Fruit fly (Drosophila melanogaster) whole organism, embryonic: Measurements from ENCODE around the gene CG17646.

Experiments used
- Adf1 ChIP-seq: fragments of 200-800 bp; sonication (Bioruptor generic); IDR thresholded peaks from 2 replicates; pipeline ENCODE4 v1.3.6; 2022; ENCODE audit warnings: missing biosample characterization, missing genetic modification characterization
- Asciz ChIP-seq: fragments of 200-800 bp; sonication (Bioruptor generic); optimal IDR thresholded peaks from 2 replicates; lab custom pipeline; 2017; ENCODE audit warnings: missing biosample characterization, mild to moderate bottlenecking, missing genetic modification characterization, missing genetic modification reagents
- CG12219 ChIP-seq: fragments of 200-800 bp; sonication (Bioruptor generic); optimal IDR thresholded peaks from 3 replicates; lab custom pipeline; 2018; ENCODE audit warnings: missing biosample characterization, mild to moderate bottlenecking, missing genetic modification characterization
- CG13775 ChIP-seq: fragments of 200-800 bp; sonication (Bioruptor generic); optimal IDR thresholded peaks from 3 replicates; lab custom pipeline; 2017; ENCODE audit warnings: missing biosample characterization, mild to moderate bottlenecking, missing genetic modification characterization
- CG13894 ChIP-seq: fragments of 200-800 bp; sonication (Bioruptor generic); optimal IDR thresholded peaks from 3 replicates; lab custom pipeline; 2018; ENCODE audit warnings: missing biosample characterization, mild to moderate bottlenecking, missing genetic modification characterization, moderate library complexity
- CG2199 ChIP-seq: fragments of 200-800 bp; sonication (Bioruptor generic); IDR thresholded peaks from 3 replicates; pipeline ENCODE4 v1.3.6; 2022; ENCODE audit warnings: missing biosample characterization, missing genetic modification characterization
- CG32532 ChIP-seq: fragments of 200-800 bp; sonication (Bioruptor generic); IDR thresholded peaks from 2 replicates; pipeline ENCODE4 v1.3.6; 2022; ENCODE audit warnings: missing biosample characterization, missing genetic modification characterization
- CG3838 ChIP-seq: fragments of 200-800 bp; sonication (Bioruptor generic); optimal IDR thresholded peaks from 3 replicates; lab custom pipeline; 2016; ENCODE audit warnings: missing biosample characterization, missing genetic modification characterization
- CG42726 ChIP-seq: fragments of 200-800 bp; sonication (Bioruptor generic); IDR thresholded peaks from 2 replicates; pipeline ENCODE4 v1.3.6; 2022; ENCODE audit warnings: missing biosample characterization, missing genetic modification characterization; ENCODE audit not compliant: partially characterized antibody
- CG4328 ChIP-seq: fragments of 200-800 bp; sonication (Bioruptor generic); optimal IDR thresholded peaks from 3 replicates; lab custom pipeline; 2017; ENCODE audit warnings: missing biosample characterization, missing genetic modification reagents, missing genetic modification characterization
- CG6175 ChIP-seq: fragments of 200-800 bp; sonication (Bioruptor generic); IDR thresholded peaks from 3 replicates; pipeline ENCODE4 v1.3.6; 2022; ENCODE audit warnings: missing biosample characterization, missing genetic modification characterization
- CG7271 ChIP-seq: fragments of 200-800 bp; sonication (Bioruptor generic); optimal IDR thresholded peaks from 2 replicates; lab custom pipeline; 2018; ENCODE audit warnings: missing biosample characterization, mild to moderate bottlenecking, missing genetic modification characterization, moderate library complexity
- CG7839 ChIP-seq: fragments of 200-800 bp; sonication (Bioruptor generic); optimal IDR thresholded peaks from 3 replicates; lab custom pipeline; 2018; ENCODE audit warnings: missing biosample characterization, mild to moderate bottlenecking, missing genetic modification characterization, moderate library complexity
- CG8924 ChIP-seq: fragments of 200-800 bp; optimal IDR thresholded peaks from 3 replicates; lab custom pipeline; 2019; ENCODE audit warnings: missing biosample characterization, mild to moderate bottlenecking, missing genetic modification characterization, moderate library complexity
- CG9727 ChIP-seq: fragments of 200-800 bp; sonication (Bioruptor generic); optimal IDR thresholded peaks from 3 replicates; lab custom pipeline; 2017; ENCODE audit warnings: missing biosample characterization, mild to moderate bottlenecking, missing genetic modification characterization
- CTCF ChIP-seq: fragments of 200-800 bp; sonication (Bioruptor generic); optimal IDR thresholded peaks from 2 replicates; lab custom pipeline; 2017; ENCODE audit warnings: missing biosample characterization, mild to moderate bottlenecking, missing genetic modification characterization, moderate library complexity
- CkIIα-i1 ChIP-seq: fragments of 200-800 bp; sonication (Bioruptor generic); IDR thresholded peaks from 2 replicates; pipeline ENCODE4 v1.3.6; 2022; ENCODE audit warnings: missing biosample characterization, missing genetic modification characterization
- Dbx ChIP-seq: fragments of 200-800 bp; sonication (Bioruptor generic); IDR thresholded peaks from 3 replicates; pipeline ENCODE4 v1.3.6; 2022; ENCODE audit warnings: missing biosample characterization, missing genetic modification characterization
- ERR ChIP-seq: fragments of 200-800 bp; sonication (Bioruptor generic); optimal IDR thresholded peaks from 2 replicates; lab custom pipeline; 2016; ENCODE audit warnings: missing biosample characterization, missing genetic modification characterization
- Ets97D ChIP-seq: fragments of 200-800 bp; sonication (Bioruptor generic); optimal IDR thresholded peaks from 3 replicates; lab custom pipeline; 2016; ENCODE audit warnings: missing biosample characterization, missing genetic modification characterization
- Jarid2 ChIP-seq: fragments of 200-800 bp; sonication (Bioruptor generic); optimal IDR thresholded peaks from 3 replicates; lab custom pipeline; 2017; ENCODE audit warnings: mild to moderate bottlenecking, missing biosample characterization, missing genetic modification reagents, missing genetic modification characterization
- Meics ChIP-seq: fragments of 200-800 bp; sonication (Bioruptor generic); optimal IDR thresholded peaks from 2 replicates; lab custom pipeline; 2017; ENCODE audit warnings: missing biosample characterization, mild to moderate bottlenecking, missing genetic modification characterization
- Sry-β ChIP-seq: fragments of 200-800 bp; sonication (Bioruptor generic); optimal IDR thresholded peaks from 2 replicates; lab custom pipeline; 2018; ENCODE audit warnings: missing biosample characterization, mild to moderate bottlenecking, missing genetic modification characterization, moderate library complexity
- bbx ChIP-seq: fragments of 200-800 bp; sonication (Bioruptor generic); IDR thresholded peaks from 2 replicates; pipeline ENCODE4 v1.3.6; 2022; ENCODE audit warnings: missing biosample characterization, missing genetic modification characterization; ENCODE audit not compliant: partially characterized antibody
- cato ChIP-seq: fragments of 200-800 bp; sonication (Bioruptor generic); optimal IDR thresholded peaks from 2 replicates; lab custom pipeline; 2016; ENCODE audit warnings: missing biosample characterization, missing genetic modification characterization, borderline replicate concordance
- cg ChIP-seq: fragments of 200-800 bp; sonication (Bioruptor generic); optimal IDR thresholded peaks from 3 replicates; lab custom pipeline; 2019; ENCODE audit warnings: missing biosample characterization, mild to moderate bottlenecking, missing genetic modification characterization, moderate library complexity
- da ChIP-seq: fragments of 200-800 bp; sonication (Bioruptor generic); optimal IDR thresholded peaks from 2 replicates; lab custom pipeline; 2016; ENCODE audit warnings: missing biosample characterization, missing genetic modification characterization
- disco-r ChIP-seq: fragments of 200-800 bp; sonication (Bioruptor generic); optimal IDR thresholded peaks from 2 replicates; lab custom pipeline; 2016; ENCODE audit warnings: missing biosample characterization, missing genetic modification characterization
- dm ChIP-seq: fragments of 200-800 bp; sonication (Bioruptor generic); optimal IDR thresholded peaks from 3 replicates; lab custom pipeline; 2016; ENCODE audit warnings: missing biosample characterization, missing genetic modification characterization
- dmrt11E ChIP-seq: fragments of 200-800 bp; sonication (Bioruptor generic); optimal IDR thresholded peaks from 3 replicates; lab custom pipeline; 2018; ENCODE audit warnings: missing biosample characterization, mild to moderate bottlenecking, missing genetic modification characterization, moderate library complexity
- hkb ChIP-seq, 2 experiments: fragments of 200-800 bp in 1 of 2; fragments of >200 bp in 1 of 2; sonication (Bioruptor generic) in 1 of 2; IDR thresholded peaks in 1 of 2; optimal IDR thresholded peaks in 1 of 2; 2 replicates each; pipeline versions ENCODE4 v1.3.6 to Lab custom; 2017 to 2022; ENCODE audit warnings: missing biosample characterization in 1 of 2, missing genetic modification characterization in 1 of 2
- jing ChIP-seq: fragments of 200-800 bp; sonication (Bioruptor generic); optimal IDR thresholded peaks from 2 replicates; lab custom pipeline; 2018; ENCODE audit warnings: missing biosample characterization, mild to moderate bottlenecking, missing genetic modification characterization
- mam ChIP-seq: fragments of 200-800 bp; sonication (Bioruptor generic); optimal IDR thresholded peaks from 3 replicates; lab custom pipeline; 2016; ENCODE audit warnings: missing biosample characterization, missing genetic modification characterization
- mirr ChIP-seq: fragments of 200-800 bp; sonication (Bioruptor generic); optimal IDR thresholded peaks from 3 replicates; lab custom pipeline; 2018; ENCODE audit warnings: missing biosample characterization, mild to moderate bottlenecking, missing genetic modification characterization
- onecut ChIP-seq: fragments of 200-800 bp; sonication (Bioruptor generic); IDR thresholded peaks from 2 replicates; pipeline ENCODE4 v1.3.6; 2022; ENCODE audit warnings: missing biosample characterization, missing genetic modification characterization
- peb ChIP-seq: fragments of 200-800 bp; sonication (Bioruptor generic); IDR thresholded peaks from 2 replicates; pipeline ENCODE4 v1.3.6; 2022; ENCODE audit warnings: missing biosample characterization, missing genetic modification characterization
- phol ChIP-seq: fragments of 200-800 bp; sonication (Bioruptor generic); optimal IDR thresholded peaks from 3 replicates; lab custom pipeline; 2018; ENCODE audit warnings: missing biosample characterization, mild to moderate bottlenecking, missing genetic modification characterization, moderate library complexity
- ro ChIP-seq: fragments of 200-800 bp; sonication (Bioruptor generic); IDR thresholded peaks from 2 replicates; pipeline ENCODE4 v1.3.6; 2022; ENCODE audit warnings: missing biosample characterization, missing genetic modification characterization
- row ChIP-seq: fragments of 200-800 bp; sonication (Bioruptor generic); IDR thresholded peaks from 3 replicates; pipeline ENCODE4 v1.3.6; 2022; ENCODE audit warnings: missing biosample characterization, missing genetic modification characterization
- run ChIP-seq: fragments of 200-800 bp; sonication (Bioruptor generic); optimal IDR thresholded peaks from 3 replicates; lab custom pipeline; 2018; ENCODE audit warnings: missing biosample characterization, mild to moderate bottlenecking, missing genetic modification characterization
- sc ChIP-seq, 3 experiments: fragments of >200 bp in 2 of 3; fragments of 200-800 bp in 1 of 3; sonication (Bioruptor generic) in 1 of 3; optimal IDR thresholded peaks; 2 replicates in 2 of 3; 3 replicates in 1 of 3; lab custom pipeline; 2017; ENCODE audit warnings: mild to moderate bottlenecking in 1 of 3, missing biosample characterization in 1 of 3, missing genetic modification characterization in 1 of 3, missing genetic modification reagents in 1 of 3
- scrt ChIP-seq: fragments of 200-800 bp; sonication (Bioruptor generic); optimal IDR thresholded peaks from 2 replicates; lab custom pipeline; 2018; ENCODE audit warnings: missing biosample characterization, mild to moderate bottlenecking, missing genetic modification characterization, moderate library complexity
- sima ChIP-seq: fragments of 200-800 bp; sonication (Bioruptor generic); optimal IDR thresholded peaks from 2 replicates; lab custom pipeline; 2016; ENCODE audit warnings: missing biosample characterization, missing genetic modification characterization
- ttk ChIP-seq: fragments of 200-800 bp; sonication (Bioruptor generic); IDR thresholded peaks from 2 replicates; pipeline ENCODE4 v2.1.2; 2022; ENCODE audit warnings: missing biosample characterization, missing genetic modification characterization

CG17646 gene

dm6 chr2L:1727826-1728619 is 4.3 kb upstream of the CG17646 start (continued):
- TF ChIP-seq run (tag; lab: Kevin White, UChicago) (peak; percentile 96), sc (optimal IDR thresholded peaks at IDR 0.05; lab: Kevin White, UChicago) (no peak), sc (GFP tag; optimal IDR thresholded peaks at IDR 0.05; lab: Kevin White, UChicago) (peak; percentile 96), cg (GFP tag; lab: Kevin White, UChicago) (peak; percentile 78), Asciz (peak; percentile 90), mirr (GFP tag; lab: Kevin White, UChicago) (peak; percentile 83), jing (GFP tag; lab: Kevin White, UChicago) (peak; percentile 90), CTCF (GFP tag; lab: Kevin White, UChicago) (peak; percentile 47), row (GFP tag; lab: Robert Waterston, UW) (peak; percentile 99), CG4328 (GFP tag; lab: Kevin White, UChicago) (peak; percentile 99), CG12219 (GFP tag; lab: Kevin White, UChicago) (peak; percentile 95), ro (peak; percentile 91), Ets97D (GFP tag; lab: Kevin White, UChicago) (peak; percentile 67), CG2199 (GFP tag; lab: Robert Waterston, UW) (peak; percentile 69; the same call in 2 of the 3 replicates), da (GFP tag; lab: Kevin White, UChicago) (no peak), sima (peak; percentile 43), CG32532 (peak; percentile 97), cato (GFP tag; lab: Kevin White, UChicago) (peak; percentile 92), onecut (GFP tag; lab: Robert Waterston, UW) (peak; percentile 92), CkIIα-i1 (GFP tag; lab: Robert Waterston, UW) (no peak), dm (GFP tag; lab: Kevin White, UChicago) (peak; percentile 78), phol (tag; lab: Kevin White, UChicago) (no peak), CG3838 (GFP tag; lab: Kevin White, UChicago) (peak; percentile 82), ttk (peak; percentile 93), ERR (GFP tag; lab: Kevin White, UChicago) (peak; percentile 98), CG7271 (tag; lab: Kevin White, UChicago) (peak; percentile 67), Sry-β (peak; percentile 48), bbx (GFP tag; lab: Robert Waterston, UW) (peak; percentile 78), Adf1 (GFP tag; lab: Robert Waterston, UW) (peak; percentile 87), peb (GFP tag; lab: Robert Waterston, UW) (peak; percentile 91), dmrt11E (tag; lab: Kevin White, UChicago) (peak; percentile 94), CG13775 (GFP tag; lab: Kevin White, UChicago) (peak; percentile 98), hkb (optimal IDR thresholded peaks at IDR 0.05; lab: Kevin White, UChicago) (no peak), hkb (GFP tag; IDR thresholded peaks at IDR 0.05; lab: Robert Waterston, UW) (peak; percentile 98), disco-r (GFP tag; lab: Kevin White, UChicago) (peak; percentile 36), mam (peak; percentile 89), CG6175 (GFP tag; lab: Robert Waterston, UW) (peak; percentile 91), CG42726 (no peak; the same call in 1 of the 2 replicates), Meics (GFP tag; lab: Kevin White, UChicago) (peak; percentile 97), CG8924 (tag; lab: Kevin White, UChicago) (peak; percentile 99), CG13894 (peak; percentile 98), CG9727 (GFP tag; lab: Kevin White, UChicago) (peak; percentile 98), Dbx (GFP tag; lab: Robert Waterston, UW) (peak; percentile 99), CG7839 (tag; lab: Kevin White, UChicago) (peak; percentile 98), scrt (GFP tag; lab: Kevin White, UChicago) (peak; percentile 93), Jarid2 (GFP tag; lab: Kevin White, UChicago) (peak; percentile 79)
- TF ChIP-seq, all 482 proteins: peak for 450
